Fruit fly (Drosophila melanogaster) whole organism, prepupa: ENCODE data around the gene Enoph.

ENCODE experiments used
- Blimp-1 ChIP-seq: fragments of 200-800 bp; sonication (Bioruptor generic); optimal IDR thresholded peaks from 3 replicates; lab custom pipeline; 2017; ENCODE audit warnings: missing biosample characterization, missing genetic modification characterization, mild to moderate bottlenecking, moderate library complexity, missing genetic modification reagents
- CG31627 ChIP-seq: fragments of 200-800 bp; sonication (Bioruptor generic); optimal IDR thresholded peaks from 3 replicates; lab custom pipeline; 2016; ENCODE audit warnings: missing biosample characterization, missing genetic modification characterization
- CG3919 ChIP-seq: fragments of 200-800 bp; sonication (Bioruptor generic); optimal IDR thresholded peaks from 3 replicates; lab custom pipeline; 2016; ENCODE audit warnings: missing biosample characterization, missing genetic modification characterization
- Ets96B ChIP-seq: fragments of 200-800 bp; optimal IDR thresholded peaks from 2 replicates; lab custom pipeline; 2019; ENCODE audit warnings: missing biosample characterization, mild to moderate bottlenecking, missing genetic modification characterization, moderate library complexity
- Hr4 ChIP-seq: fragments of 200-800 bp; sonication (Bioruptor generic); optimal IDR thresholded peaks from 3 replicates; lab custom pipeline; 2016; ENCODE audit warnings: missing biosample characterization, missing genetic modification characterization
- OdsH ChIP-seq: fragments of 200-800 bp; sonication (Bioruptor generic); optimal IDR thresholded peaks from 3 replicates; lab custom pipeline; 2016; ENCODE audit warnings: missing biosample characterization, missing genetic modification characterization
- Sox102F ChIP-seq: fragments of 200-800 bp; sonication (Bioruptor generic); optimal IDR thresholded peaks from 2 replicates; lab custom pipeline; 2016; ENCODE audit warnings: missing biosample characterization, mild to moderate bottlenecking, missing genetic modification characterization
- Sox15 ChIP-seq: fragments of 200-800 bp; sonication (Bioruptor generic); optimal IDR thresholded peaks from 3 replicates; lab custom pipeline; 2016; ENCODE audit warnings: missing biosample characterization, missing genetic modification characterization
- achi ChIP-seq: fragments of 200-800 bp; sonication (Bioruptor generic); optimal IDR thresholded peaks from 3 replicates; lab custom pipeline; 2016; ENCODE audit warnings: missing biosample characterization, missing genetic modification characterization
- eg ChIP-seq: fragments of 200-800 bp; sonication (Bioruptor generic); IDR thresholded peaks from 3 replicates; pipeline ENCODE4 v1.3.6; 2022; ENCODE audit warnings: missing biosample characterization, missing genetic modification characterization
- fd59A ChIP-seq: fragments of 200-800 bp; sonication (Bioruptor generic); optimal IDR thresholded peaks from 2 replicates; lab custom pipeline; 2017; ENCODE audit warnings: missing biosample characterization, mild to moderate bottlenecking, missing genetic modification characterization, missing genetic modification reagents
- spab ChIP-seq: fragments of 200-800 bp; sonication (Bioruptor generic); optimal IDR thresholded peaks from 2 replicates; lab custom pipeline; 2017; ENCODE audit warnings: missing biosample characterization, mild to moderate bottlenecking, missing genetic modification characterization, missing genetic modification reagents
- vri ChIP-seq: fragments of 200-800 bp; sonication (Bioruptor generic); optimal IDR thresholded peaks from 3 replicates; lab custom pipeline; 2016; ENCODE audit warnings: missing biosample characterization, mild to moderate bottlenecking, missing genetic modification characterization

dm6 chr3R:5295090-5295489 is 38.6 kb upstream of the Enoph start:
- TF ChIP-seq CG3919 (GFP tag; lab: Kevin White, UChicago) (no peak), Sox15 (no peak), Hr4 (GFP tag; lab: Kevin White, UChicago) (no peak), achi (GFP tag; lab: Kevin White, UChicago) (no peak), CG31627 (GFP tag; lab: Kevin White, UChicago) (no peak), eg (GFP tag; lab: Robert Waterston, UW) (no peak), Blimp-1 (GFP tag; lab: Kevin White, UChicago) (no peak), Ets96B (tag; lab: Kevin White, UChicago) (no peak), fd59A (GFP tag; lab: Kevin White, UChicago) (no peak), spab (no peak), Sox102F (GFP tag; lab: Kevin White, UChicago) (no peak), vri (GFP tag; lab: Kevin White, UChicago) (no peak), OdsH (GFP tag; lab: Kevin White, UChicago) (no peak)
